Fruit fly (Drosophila melanogaster) whole organism, prepupa: ENCODE data around the gene Exn.

Experiments
- Blimp-1 ChIP-seq: fragments of 200-800 bp; sonication (Bioruptor generic); optimal IDR thresholded peaks from 3 replicates; lab custom pipeline; 2017; ENCODE audit warnings: missing biosample characterization, missing genetic modification characterization, mild to moderate bottlenecking, moderate library complexity, missing genetic modification reagents
- CG10669 ChIP-seq: fragments of 200-800 bp; sonication (Bioruptor generic); optimal IDR thresholded peaks from 3 replicates; lab custom pipeline; 2018; ENCODE audit warnings: missing biosample characterization, mild to moderate bottlenecking, missing genetic modification characterization, moderate library complexity
- CG11762 ChIP-seq: fragments of 200-800 bp; sonication (Bioruptor generic); optimal IDR thresholded peaks from 3 replicates; lab custom pipeline; 2016; ENCODE audit warnings: missing biosample characterization, missing genetic modification characterization; ENCODE audit not compliant: insufficient read depth
- CG15336 ChIP-seq: fragments of 200-800 bp; sonication (Bioruptor generic); IDR thresholded peaks from 2 replicates; pipeline ENCODE4 v1.3.6; 2022; ENCODE audit warnings: missing biosample characterization, missing genetic modification characterization
- CG1621 ChIP-seq: fragments of 200-800 bp; sonication (Bioruptor generic); optimal IDR thresholded peaks from 3 replicates; lab custom pipeline; 2018; ENCODE audit warnings: missing biosample characterization, mild to moderate bottlenecking, missing genetic modification characterization
- CG16779 ChIP-seq: fragments of 200-800 bp; sonication (Bioruptor generic); optimal IDR thresholded peaks from 3 replicates; lab custom pipeline; 2017; ENCODE audit warnings: missing biosample characterization, mild to moderate bottlenecking, missing genetic modification characterization
- CG32006 ChIP-seq: fragments of 200-800 bp; sonication (Bioruptor generic); optimal IDR thresholded peaks from 3 replicates; lab custom pipeline; 2017; ENCODE audit warnings: missing biosample characterization, mild to moderate bottlenecking, missing genetic modification characterization
- CG3919 ChIP-seq: fragments of 200-800 bp; sonication (Bioruptor generic); optimal IDR thresholded peaks from 3 replicates; lab custom pipeline; 2016; ENCODE audit warnings: missing biosample characterization, missing genetic modification characterization
- CG6163 ChIP-seq: fragments of 200-800 bp; sonication (Bioruptor generic); IDR thresholded peaks from 3 replicates; pipeline ENCODE4 v1.3.6; 2022; ENCODE audit warnings: missing biosample characterization, missing genetic modification characterization
- CG6276 ChIP-seq: fragments of 200-800 bp; sonication (Bioruptor generic); optimal IDR thresholded peaks from 2 replicates; lab custom pipeline; 2017; ENCODE audit warnings: missing biosample characterization, mild to moderate bottlenecking, missing genetic modification characterization
- CG6792 ChIP-seq: fragments of 200-800 bp; sonication (Bioruptor generic); optimal IDR thresholded peaks from 3 replicates; lab custom pipeline; 2016; ENCODE audit warnings: missing biosample characterization, missing genetic modification characterization
- CG6808 ChIP-seq: fragments of 200-800 bp; sonication (Bioruptor generic); optimal IDR thresholded peaks from 3 replicates; lab custom pipeline; 2017; ENCODE audit warnings: missing biosample characterization, missing genetic modification characterization, mild to moderate bottlenecking, moderate library complexity, missing genetic modification reagents
- CG6854 ChIP-seq: fragments of 200-800 bp; sonication (Bioruptor generic); optimal IDR thresholded peaks from 2 replicates; lab custom pipeline; 2017; ENCODE audit warnings: missing biosample characterization, mild to moderate bottlenecking, missing genetic modification characterization
- CG8119 ChIP-seq: fragments of 200-800 bp; sonication (Bioruptor generic); IDR thresholded peaks from 3 replicates; pipeline ENCODE4 v1.3.6; 2022; ENCODE audit warnings: missing biosample characterization, missing genetic modification characterization
- CG8319 ChIP-seq: fragments of 200-800 bp; sonication (Bioruptor generic); optimal IDR thresholded peaks from 3 replicates; lab custom pipeline; 2016; ENCODE audit warnings: missing biosample characterization, missing genetic modification characterization
- CG8632 ChIP-seq: fragments of 200-800 bp; sonication (Bioruptor generic); optimal IDR thresholded peaks from 3 replicates; lab custom pipeline; 2016; ENCODE audit warnings: missing biosample characterization, missing genetic modification characterization
- CG9139 ChIP-seq: fragments of 200-800 bp; sonication (Bioruptor generic); optimal IDR thresholded peaks from 3 replicates; lab custom pipeline; 2017; ENCODE audit warnings: missing biosample characterization, mild to moderate bottlenecking, missing genetic modification characterization
- Eip75B ChIP-seq: fragments of 200-800 bp; sonication (Bioruptor generic); optimal IDR thresholded peaks from 3 replicates; lab custom pipeline; 2016; ENCODE audit warnings: missing biosample characterization, missing genetic modification characterization
- Eip78C ChIP-seq: fragments of 200-800 bp; sonication (Bioruptor generic); peaks from one replicate; lab custom pipeline; 2016; ENCODE audit warnings: missing biosample characterization, missing genetic modification characterization
- Ets96B ChIP-seq: fragments of 200-800 bp; optimal IDR thresholded peaks from 2 replicates; lab custom pipeline; 2019; ENCODE audit warnings: missing biosample characterization, mild to moderate bottlenecking, missing genetic modification characterization, moderate library complexity
- Gug ChIP-seq: fragments of 200-800 bp; sonication (Bioruptor generic); IDR thresholded peaks from 2 replicates; pipeline ENCODE4 v1.3.6; 2022; ENCODE audit warnings: missing biosample characterization, missing genetic modification characterization
- Hr38 ChIP-seq: sonication (Bioruptor generic); optimal IDR thresholded peaks from 2 replicates; lab custom pipeline; 2016; ENCODE audit warnings: missing biosample characterization, missing genetic modification characterization
- Hr39 ChIP-seq: fragments of 200-800 bp; sonication (Bioruptor generic); optimal IDR thresholded peaks from 2 replicates; lab custom pipeline; 2016; ENCODE audit warnings: missing biosample characterization, missing genetic modification characterization
- Hr4 ChIP-seq: fragments of 200-800 bp; sonication (Bioruptor generic); optimal IDR thresholded peaks from 3 replicates; lab custom pipeline; 2016; ENCODE audit warnings: missing biosample characterization, missing genetic modification characterization
- OdsH ChIP-seq: fragments of 200-800 bp; sonication (Bioruptor generic); optimal IDR thresholded peaks from 3 replicates; lab custom pipeline; 2016; ENCODE audit warnings: missing biosample characterization, missing genetic modification characterization
- Smox ChIP-seq: fragments of 200-800 bp; sonication (Bioruptor generic); optimal IDR thresholded peaks from 3 replicates; lab custom pipeline; 2016; ENCODE audit warnings: missing biosample characterization, missing genetic modification characterization
- Sox102F ChIP-seq: fragments of 200-800 bp; sonication (Bioruptor generic); optimal IDR thresholded peaks from 2 replicates; lab custom pipeline; 2016; ENCODE audit warnings: missing biosample characterization, mild to moderate bottlenecking, missing genetic modification characterization
- Sox14 ChIP-seq: fragments of 200-800 bp; sonication (Bioruptor generic); optimal IDR thresholded peaks from 3 replicates; lab custom pipeline; 2016; ENCODE audit warnings: missing biosample characterization, missing genetic modification characterization
- Sox15 ChIP-seq: fragments of 200-800 bp; sonication (Bioruptor generic); optimal IDR thresholded peaks from 3 replicates; lab custom pipeline; 2016; ENCODE audit warnings: missing biosample characterization, missing genetic modification characterization
- achi ChIP-seq: fragments of 200-800 bp; sonication (Bioruptor generic); optimal IDR thresholded peaks from 3 replicates; lab custom pipeline; 2016; ENCODE audit warnings: missing biosample characterization, missing genetic modification characterization
- acj6 ChIP-seq: fragments of 200-800 bp; sonication (Bioruptor generic); optimal IDR thresholded peaks from 3 replicates; lab custom pipeline; 2016; ENCODE audit warnings: missing biosample characterization, missing genetic modification characterization
- dsx ChIP-seq: fragments of 200-800 bp; optimal IDR thresholded peaks from 3 replicates; lab custom pipeline; 2019; ENCODE audit warnings: missing biosample characterization, mild to moderate bottlenecking, missing genetic modification characterization, moderate library complexity; ENCODE audit not compliant: poor library complexity, severe bottlenecking
- eg ChIP-seq: fragments of 200-800 bp; sonication (Bioruptor generic); IDR thresholded peaks from 3 replicates; pipeline ENCODE4 v1.3.6; 2022; ENCODE audit warnings: missing biosample characterization, missing genetic modification characterization
- esn ChIP-seq: fragments of 200-800 bp; sonication (Bioruptor generic); optimal IDR thresholded peaks from 2 replicates; lab custom pipeline; 2016; ENCODE audit warnings: missing biosample characterization, mild to moderate bottlenecking, missing genetic modification characterization, moderate library complexity
- fd59A ChIP-seq: fragments of 200-800 bp; sonication (Bioruptor generic); optimal IDR thresholded peaks from 2 replicates; lab custom pipeline; 2017; ENCODE audit warnings: missing biosample characterization, mild to moderate bottlenecking, missing genetic modification characterization, missing genetic modification reagents
- fd85E ChIP-seq: fragments of 200-800 bp; sonication (Bioruptor generic); optimal IDR thresholded peaks from 3 replicates; lab custom pipeline; 2016; ENCODE audit warnings: missing biosample characterization, missing genetic modification characterization
- fkh ChIP-seq: fragments of 200-800 bp; sonication (Bioruptor generic); optimal IDR thresholded peaks from 3 replicates; lab custom pipeline; 2017; ENCODE audit warnings: missing biosample characterization, mild to moderate bottlenecking, missing genetic modification characterization, moderate library complexity
- lz ChIP-seq: fragments of 200-800 bp; sonication (Bioruptor generic); optimal IDR thresholded peaks from 3 replicates; lab custom pipeline; 2016; ENCODE audit warnings: missing biosample characterization, missing genetic modification characterization
- net ChIP-seq: fragments of 200-800 bp; sonication (Bioruptor generic); optimal IDR thresholded peaks from 3 replicates; lab custom pipeline; 2016; ENCODE audit warnings: missing biosample characterization, missing genetic modification characterization
- salr ChIP-seq, 2 experiments: fragments of 200-800 bp; sonication (Bioruptor generic); optimal IDR thresholded peaks; 3 replicates each; lab custom pipeline; 2016 to 2018; ENCODE audit warnings: missing biosample characterization in 2 of 2, missing genetic modification characterization in 2 of 2, mild to moderate bottlenecking in 1 of 2
- spab ChIP-seq: fragments of 200-800 bp; sonication (Bioruptor generic); optimal IDR thresholded peaks from 2 replicates; lab custom pipeline; 2017; ENCODE audit warnings: missing biosample characterization, mild to moderate bottlenecking, missing genetic modification characterization, missing genetic modification reagents
- ss ChIP-seq, 2 experiments: fragments of 200-800 bp; sonication (Bioruptor generic); optimal IDR thresholded peaks; 2 replicates in 1 of 2; 3 replicates in 1 of 2; lab custom pipeline; 2017 to 2018; ENCODE audit warnings: mild to moderate bottlenecking in 2 of 2, missing biosample characterization in 2 of 2, missing genetic modification characterization in 2 of 2, moderate library complexity in 1 of 2
- svp ChIP-seq: fragments of 200-800 bp; sonication (Bioruptor generic); peaks from one replicate; lab custom pipeline; 2016; ENCODE audit warnings: missing biosample characterization, missing genetic modification characterization
- topi ChIP-seq: fragments of 200-800 bp; sonication (Bioruptor generic); optimal IDR thresholded peaks from 3 replicates; lab custom pipeline; 2016; ENCODE audit warnings: missing biosample characterization, missing genetic modification characterization
- vri ChIP-seq: fragments of 200-800 bp; sonication (Bioruptor generic); optimal IDR thresholded peaks from 3 replicates; lab custom pipeline; 2016; ENCODE audit warnings: missing biosample characterization, mild to moderate bottlenecking, missing genetic modification characterization

Gene Exn

dm6 chr3L:17012017-17012719, 42.4 kb downstream of the Exn start, which contains the start of gene CG3764 (continued):
- TF ChIP-seq vri (GFP tag; lab: Kevin White, UChicago) (peak; percentile 30), spab (GFP tag; lab: Kevin White, UChicago) (no peak), svp (GFP tag; lab: Kevin White, UChicago) (peak; percentile 77), Hr38 (no peak), salr (GFP tag; optimal IDR thresholded peaks at IDR 0.05; lab: Kevin White, UChicago) (peak in 1 of 2 experiments; percentile 65), Gug (GFP tag; lab: Robert Waterston, UW) (no peak), Hr4 (GFP tag; lab: Kevin White, UChicago) (no peak), acj6 (GFP tag; lab: Kevin White, UChicago) (peak; percentile 43), Sox15 (GFP tag; lab: Kevin White, UChicago) (no peak), esn (GFP tag; lab: Kevin White, UChicago) (peak; percentile 63), Eip78C (GFP tag; lab: Kevin White, UChicago) (peak; percentile 74), CG6792 (GFP tag; lab: Kevin White, UChicago) (peak; percentile 33), CG16779 (tag; lab: Kevin White, UChicago) (peak; percentile 42), fd59A (no peak), CG9139 (GFP tag; lab: Kevin White, UChicago) (peak; percentile 37), CG6163 (GFP tag; lab: Robert Waterston, UW) (peak; percentile 70), Smox (peak; percentile 34), CG8119 (GFP tag; lab: Robert Waterston, UW) (peak; percentile 18; the same call in 1 of the 3 replicates), Hr39 (GFP tag; lab: Kevin White, UChicago) (peak; percentile 49), CG8319 (GFP tag; lab: Kevin White, UChicago) (peak; percentile 25), CG11762 (no peak), fkh (GFP tag; lab: Kevin White, UChicago) (peak; percentile 99), CG32006 (GFP tag; lab: Kevin White, UChicago) (peak; percentile 6), Blimp-1 (GFP tag; lab: Kevin White, UChicago) (peak; percentile 68), net (GFP tag; lab: Kevin White, UChicago) (peak; percentile 65), OdsH (peak; percentile 43), CG1621 (tag; lab: Kevin White, UChicago) (peak; percentile 35), topi (peak; percentile 60), fd85E (no peak), Eip75B (peak; percentile 55), Ets96B (no peak), achi (GFP tag; lab: Kevin White, UChicago) (peak; percentile 52), lz (GFP tag; lab: Kevin White, UChicago) (peak; percentile 66)
- TF ChIP-seq, all 60 proteins: peak for 42

DNA sequence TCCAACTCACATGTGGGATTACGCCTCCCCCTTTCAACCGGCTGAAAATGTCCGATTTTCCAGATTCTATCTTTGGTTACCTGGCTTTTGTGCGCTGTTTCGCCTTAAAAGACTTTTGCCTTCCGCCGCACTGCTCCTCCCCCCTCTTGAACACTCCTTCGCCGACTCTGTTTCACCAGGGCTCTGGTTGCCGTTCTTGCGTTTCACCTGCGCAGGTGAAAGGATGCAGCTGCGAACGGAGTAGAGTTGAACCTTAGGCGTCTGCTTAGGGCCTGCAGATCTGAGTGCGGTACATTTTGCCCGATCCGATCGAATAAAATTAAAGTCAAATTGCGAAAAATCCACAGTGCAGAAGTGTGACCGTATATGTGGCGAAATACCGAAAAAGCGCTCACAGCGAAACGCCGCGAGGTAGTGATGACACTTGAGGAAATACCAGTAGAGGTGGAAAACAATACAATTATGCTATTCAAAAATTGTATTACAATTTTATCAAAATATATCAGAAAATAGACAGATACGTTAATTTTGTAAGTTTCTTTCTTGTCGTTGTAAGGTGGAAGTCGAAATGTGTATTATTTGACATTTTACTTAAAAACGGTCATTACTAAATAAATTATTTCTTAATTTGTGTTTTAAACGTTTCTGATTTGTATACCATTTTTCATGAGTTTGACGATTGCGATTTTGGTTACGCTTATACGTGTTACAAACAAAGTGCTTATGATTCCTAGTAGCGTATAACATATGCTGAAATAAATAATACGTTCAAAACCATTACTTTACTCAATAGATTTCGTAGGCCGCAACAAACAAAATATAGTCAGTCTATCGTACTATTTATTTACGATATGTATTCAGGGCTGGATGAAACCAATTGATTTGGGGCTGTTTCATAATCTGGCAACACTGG, 46.1 kb downstream of the Exn start, which contains the start of the genes CG6664 and CG7728:
CG6664 (minus strand) TSS at position 518 of the 913 bp plus-strand sequence.
CG7728 (plus strand) TSS at position 874 of the 913 bp plus-strand sequence.
- no peak for TF ChIP-seq CG8119 (GFP tag; lab: Robert Waterston, UW)
- no peak for TF ChIP-seq fd85E
- TF ChIP-seq CG8632 (GFP tag; lab: Kevin White, UChicago), result peak; percentile 48
- TF ChIP-seq CG6792 (GFP tag; lab: Kevin White, UChicago), result peak; percentile 14
- peak; percentile 60 for TF ChIP-seq Eip78C (GFP tag; lab: Kevin White, UChicago)
- peak; percentile 34 for TF ChIP-seq fd59A
- no peak for TF ChIP-seq CG6808 (GFP tag; lab: Kevin White, UChicago)
- no peak for TF ChIP-seq CG8319 (GFP tag; lab: Kevin White, UChicago)
- TF ChIP-seq vri (GFP tag; lab: Kevin White, UChicago), result no peak
- TF ChIP-seq dsx (GFP tag; lab: Kevin White, UChicago), result no peak
- no peak for TF ChIP-seq Gug (GFP tag; lab: Robert Waterston, UW)
- peak; percentile 56 for TF ChIP-seq Hr39 (GFP tag; lab: Kevin White, UChicago)
- no peak for TF ChIP-seq Hr38
- TF ChIP-seq eg (GFP tag; lab: Robert Waterston, UW), result no peak; the same call in 2 of the 3 replicates
- TF ChIP-seq svp (GFP tag; lab: Kevin White, UChicago), result no peak
- no peak for TF ChIP-seq CG32006 (GFP tag; lab: Kevin White, UChicago)
- no peak for TF ChIP-seq OdsH
- peak; percentile 99 for TF ChIP-seq fkh (GFP tag; lab: Kevin White, UChicago)
- no peak for TF ChIP-seq Ets96B
- no peak for TF ChIP-seq CG6276 (GFP tag; lab: Kevin White, UChicago)
- TF ChIP-seq CG10669, result no peak
- no peak for TF ChIP-seq Sox102F (GFP tag; lab: Kevin White, UChicago)
- TF ChIP-seq CG15336 (GFP tag; lab: Robert Waterston, UW), result no peak
- peak; percentile 42 for TF ChIP-seq Sox14 (GFP tag; lab: Kevin White, UChicago)
- no peak for TF ChIP-seq ss (GFP tag; optimal IDR thresholded peaks at IDR 0.05; lab: Kevin White, UChicago)
- peak; percentile 33 for TF ChIP-seq CG3919 (GFP tag; lab: Kevin White, UChicago)
- TF ChIP-seq CG6854, result no peak
- TF ChIP-seq lz (GFP tag; lab: Kevin White, UChicago), result peak; percentile 71
